Worm (Caenorhabditis elegans): ENCODE data around the gene vep-2.

The vep-2 gene

DNA sequence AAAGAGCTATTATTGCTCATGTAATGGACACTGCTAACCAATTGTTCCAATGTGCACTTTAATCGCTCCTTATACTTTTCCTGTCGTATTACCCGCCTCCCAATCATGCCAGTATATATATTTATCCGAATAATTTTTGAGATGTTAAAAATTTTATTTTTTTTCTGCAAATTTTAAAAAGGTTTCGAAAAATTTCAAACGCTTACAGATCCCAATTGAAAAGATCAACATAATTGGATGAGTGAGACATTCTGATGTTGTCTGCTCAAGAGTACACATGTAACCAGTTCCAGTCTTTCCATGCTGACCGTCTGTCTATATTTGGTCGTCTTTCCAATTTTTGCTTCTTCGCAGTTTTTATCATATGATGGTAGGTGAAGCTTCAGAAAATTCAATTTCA is 31.1 kb downstream of the vep-2 start, which contains the start of gene R11G1.1:
Gene R11G1.1, plus strand, starts transcription at position 301 of the 400 bp plus-strand sequence.
- no peak for TF ChIP-seq him-1 (tag; optimal IDR thresholded peaks at IDR 0.05)
- TF ChIP-seq W03F9.2 (tag; optimal IDR thresholded peaks at IDR 0.05), result no peak
- TF ChIP-seq dao-5 (tag; optimal IDR thresholded peaks at IDR 0.05), result no peak

- TF ChIP-seq W03F9.2 (tag; optimal IDR thresholded peaks at IDR 0.05), result no peak
- no peak for TF ChIP-seq him-1 (tag; optimal IDR thresholded peaks at IDR 0.05)
- no peak for TF ChIP-seq dao-5 (tag; optimal IDR thresholded peaks at IDR 0.05)
Observed at ce11 chrX:3668842-3669241, 40.7 kb downstream of the vep-2 start, which contains the start of gene snet-1. Gene snet-1 (minus strand): TSS chrX:3668942.

- TF ChIP-seq him-1 (tag; optimal IDR thresholded peaks at IDR 0.05), result no peak
- no peak for TF ChIP-seq dao-5 (tag; optimal IDR thresholded peaks at IDR 0.05)
- TF ChIP-seq W03F9.2 (tag; optimal IDR thresholded peaks at IDR 0.05), result no peak
Observed at ce11 chrX:3671998-3672397, 43.9 kb downstream of the vep-2 start, which contains the start of gene C02F12.5. Gene C02F12.5 (minus strand): TSS chrX:3672098.

ce11 chrX:3673584-3674108 is 45.5 kb downstream of the vep-2 start, which contains the start of gene ceh-63:
Gene ceh-63 (minus strand): TSS chrX:3674058.
- TF ChIP-seq W03F9.2 (tag; optimal IDR thresholded peaks at IDR 0.05), result no peak
- TF ChIP-seq dao-5 (tag; optimal IDR thresholded peaks at IDR 0.05), result no peak
- TF ChIP-seq him-1 (tag; optimal IDR thresholded peaks at IDR 0.05), result no peak

ce11 chrX:3678507-3679175 is 50.5 kb downstream of the vep-2 start, which contains the start of gene tag-52:
Gene tag-52 (minus strand): TSS chrX:3678557.
- TF ChIP-seq W03F9.2 (tag; optimal IDR thresholded peaks at IDR 0.05) (no peak), him-1 (tag; optimal IDR thresholded peaks at IDR 0.05) (no peak), dao-5 (tag; optimal IDR thresholded peaks at IDR 0.05) (no peak)
